ENCODE assay signal across 1 worm cellular context in genomic region chrIII:5504725-5505473, ce11.
TF ChIP-seq lines count a peak whose summit lies in the region.

No protein-coding gene starts in this region.

TF ChIP-seq in whole organism, L1 larva, 84 proteins besides CTCF, POLR2A, EP300 and RAD21 (continued from another document):
- TF ChIP-seq ceh-8 (GFP tag; optimal IDR thresholded peaks at IDR 0.05; lab: Kevin White, UChicago), result no peak
- TF ChIP-seq nhr-11 (tag; optimal IDR thresholded peaks at IDR 0.05; lab: Kevin White, UChicago), result no peak
- no peak for TF ChIP-seq efl-1 (optimal IDR thresholded peaks at IDR 0.05; lab: Kevin White, UChicago)
- TF ChIP-seq efl-1 (GFP tag; optimal IDR thresholded peaks at IDR 0.05 in 1 of 2; lab: Kevin White, UChicago), result peak in 1 of 2 experiments; percentile 92
- TF ChIP-seq nhr-85 (tag; lab: Kevin White, UChicago), result peak; percentile 64
- TF ChIP-seq zip-4 (GFP tag; optimal IDR thresholded peaks at IDR 0.05; lab: Kevin White, UChicago), result no peak
- TF ChIP-seq alr-1 (tag; optimal IDR thresholded peaks at IDR 0.05; lab: Kevin White, UChicago; ENCODE audit: borderline replicate concordance), result no peak
- no peak for TF ChIP-seq egl-27 (tag; optimal IDR thresholded peaks at IDR 0.05; lab: Kevin White, UChicago)
- TF ChIP-seq lsy-2 (tag; optimal IDR thresholded peaks at IDR 0.05; lab: Kevin White, UChicago), result no peak
